Fruit fly (Drosophila melanogaster): ENCODE results near the gene CycY.

Gene CycY

dm6 chr2L:11804228-11805044 lies 9.1 kb downstream of the CycY start (continued):
- no peak for TF ChIP-seq CG13624 (GFP tag; optimal IDR thresholded peaks at IDR 0.05)
- no peak for TF ChIP-seq Dbx (GFP tag; IDR thresholded peaks at IDR 0.05)
- TF ChIP-seq CG14965 (GFP tag; optimal IDR thresholded peaks at IDR 0.05; ENCODE audit: borderline replicate concordance) = no peak
- no peak for TF ChIP-seq CG17829 (tag; optimal IDR thresholded peaks at IDR 0.05)
- no peak for TF ChIP-seq p53 (GFP tag; optimal IDR thresholded peaks at IDR 0.05)
- no peak for TF ChIP-seq CG7963 (GFP tag; IDR thresholded peaks at IDR 0.05; ENCODE audit: partially characterized antibody)
- TF ChIP-seq Hsf (GFP tag; optimal IDR thresholded peaks at IDR 0.05) = no peak
- no peak; the same call in 2 of the 3 replicates for TF ChIP-seq B-H1 (GFP tag; IDR thresholded peaks at IDR 0.05)
- TF ChIP-seq Hr78 (GFP tag; optimal IDR thresholded peaks at IDR 0.05) = no peak
- no peak for TF ChIP-seq Gug (GFP tag; IDR thresholded peaks at IDR 0.05)
- TF ChIP-seq CG31365 (tag; optimal IDR thresholded peaks at IDR 0.05) = no peak
- no peak for TF ChIP-seq Hmr (GFP tag; optimal IDR thresholded peaks at IDR 0.05)
- TF ChIP-seq grau (tag; optimal IDR thresholded peaks at IDR 0.05) = no peak
- peak; percentile 11; the same call in 1 of the 2 replicates for TF ChIP-seq seq (GFP tag; IDR thresholded peaks at IDR 0.05)
- TF ChIP-seq ewg (GFP tag; optimal IDR thresholded peaks at IDR 0.05) = peak; percentile 86
- TF ChIP-seq CG2889 (GFP tag; IDR thresholded peaks at IDR 0.05) = no peak
- TF ChIP-seq pros (GFP tag; optimal IDR thresholded peaks at IDR 0.05) = peak; percentile 47
- TF ChIP-seq nerfin-1 (tag; optimal IDR thresholded peaks at IDR 0.05) = no peak
- TF ChIP-seq CG30431 (GFP tag; optimal IDR thresholded peaks at IDR 0.05) = no peak
- no peak for TF ChIP-seq Spps (tag; optimal IDR thresholded peaks at IDR 0.05)
- peak; percentile 19 for TF ChIP-seq CG1832 (GFP tag; optimal IDR thresholded peaks at IDR 0.05)
- no peak for TF ChIP-seq Meics (GFP tag; optimal IDR thresholded peaks at IDR 0.05)
- no peak for TF ChIP-seq CG8388 (GFP tag; optimal IDR thresholded peaks at IDR 0.05)
- no peak for TF ChIP-seq CG1603 (tag; optimal IDR thresholded peaks at IDR 0.05)
- no peak for TF ChIP-seq E2f2 (GFP tag; IDR thresholded peaks at IDR 0.05)
- no peak for TF ChIP-seq mam (GFP tag; optimal IDR thresholded peaks at IDR 0.05)
- TF ChIP-seq dmrt11E (tag; optimal IDR thresholded peaks at IDR 0.05) = no peak
- TF ChIP-seq CG14441 (GFP tag; IDR thresholded peaks at IDR 0.05) = no peak
- no peak for TF ChIP-seq ap (GFP tag; IDR thresholded peaks at IDR 0.05)
- no peak for TF ChIP-seq CG6689 (GFP tag; IDR thresholded peaks at IDR 0.05)
- TF ChIP-seq Dip2 (GFP tag; IDR thresholded peaks at IDR 0.05) = no peak
- TF ChIP-seq NFAT (GFP tag; IDR thresholded peaks at IDR 0.05) = no peak
- no peak for TF ChIP-seq CG3407 (GFP tag; optimal IDR thresholded peaks at IDR 0.05)
- TF ChIP-seq CG17385 (GFP tag; optimal IDR thresholded peaks at IDR 0.05) = peak; percentile 56
- no peak for TF ChIP-seq CG11247 (GFP tag; IDR thresholded peaks at IDR 0.05)
- TF ChIP-seq GATAe (GFP tag; conservative IDR thresholded peaks at IDR 0.05) = no peak
- TF ChIP-seq Lhr (GFP tag; optimal IDR thresholded peaks at IDR 0.05) = no peak
- no peak for TF ChIP-seq fd64A (GFP tag; optimal IDR thresholded peaks at IDR 0.05)
- TF ChIP-seq ems (GFP tag; optimal IDR thresholded peaks at IDR 0.05) = no peak
- peak; percentile 75 to 86 for TF ChIP-seq Trl (optimal IDR thresholded peaks at IDR 0.05)
- no peak for TF ChIP-seq Trl (GFP tag; optimal IDR thresholded peaks at IDR 0.05)
- no peak for TF ChIP-seq CG3726 (GFP tag; IDR thresholded peaks at IDR 0.05)
- TF ChIP-seq CG15514 (GFP tag; optimal IDR thresholded peaks at IDR 0.05) = no peak
- no peak for TF ChIP-seq CG10209 (GFP tag; optimal IDR thresholded peaks at IDR 0.05)
- no peak for TF ChIP-seq CHES-1-like (GFP tag; optimal IDR thresholded peaks at IDR 0.05)
- TF ChIP-seq CG32532 (GFP tag; IDR thresholded peaks at IDR 0.05) = no peak
- TF ChIP-seq CG4282 (GFP tag; optimal IDR thresholded peaks at IDR 0.05) = no peak
- TF ChIP-seq CG2199 (GFP tag; IDR thresholded peaks at IDR 0.05) = no peak
- no peak for TF ChIP-seq CG12104 (GFP tag; optimal IDR thresholded peaks at IDR 0.05)
- TF ChIP-seq chm (GFP tag; IDR thresholded peaks at IDR 0.05) = no peak

Data from whole organism, embryonic.